Worm (Caenorhabditis elegans) whole organism, L3 larva: Measurements from ENCODE around the gene F28H7.8.

Source experiments
- R02D3.7 ChIP-seq: fragments of 150-350 bp; optimal IDR thresholded peaks from 2 replicates; lab custom pipeline; 2014; ENCODE audit warnings: missing biosample characterization, missing genetic modification characterization
- ZK546.5 ChIP-seq: sonication (generic microtip); optimal IDR thresholded peaks from 2 replicates; lab custom pipeline; 2017; ENCODE audit warnings: missing biosample characterization, missing genetic modification characterization
- ama-1 ChIP-seq: fragments of 150-350 bp; optimal IDR thresholded peaks from 2 replicates; lab custom pipeline; 2018
- ceh-28 ChIP-seq: fragments of 150-350 bp; optimal IDR thresholded peaks from 2 replicates; lab custom pipeline; 2014; ENCODE audit warnings: missing biosample characterization, missing genetic modification reagents, missing genetic modification characterization
- ceh-82 ChIP-seq: fragments of 150-350 bp; optimal IDR thresholded peaks from 2 replicates; lab custom pipeline; 2014; ENCODE audit warnings: missing biosample characterization, missing genetic modification characterization
- ceh-9 ChIP-seq: sonication (generic microtip); optimal IDR thresholded peaks from 2 replicates; lab custom pipeline; 2018; ENCODE audit warnings: missing biosample characterization, missing genetic modification characterization
- daf-12 ChIP-seq: fragments of 150-350 bp; optimal IDR thresholded peaks from 2 replicates; lab custom pipeline; 2014; ENCODE audit warnings: missing biosample characterization, missing genetic modification reagents, missing genetic modification characterization
- egl-27 ChIP-seq: sonication (generic microtip); optimal IDR thresholded peaks from 4 replicates; lab custom pipeline; 2017; ENCODE audit warnings: missing biosample characterization, missing genetic modification reagents, missing genetic modification characterization
- egl-5 ChIP-seq: fragments of 150-350 bp; optimal IDR thresholded peaks from 2 replicates; lab custom pipeline; 2017; ENCODE audit warnings: missing biosample characterization, missing genetic modification reagents, missing genetic modification characterization, inconsistent platforms
- elt-1 ChIP-seq: fragments of 150-350 bp; optimal IDR thresholded peaks from 2 replicates; lab custom pipeline; 2014; ENCODE audit warnings: missing biosample characterization, missing genetic modification characterization
- elt-2 ChIP-seq: sonication (generic microtip); optimal IDR thresholded peaks from 2 replicates; lab custom pipeline; 2016; ENCODE audit warnings: missing genetic modification reagents, mild to moderate bottlenecking, missing genetic modification characterization, missing compliant biosample characterization
- elt-3 ChIP-seq, 3 experiments: fragments of 150-350 bp in 1 of 3; sonication (generic microtip) in 2 of 3; optimal IDR thresholded peaks; 2 replicates in 2 of 3; 4 replicates in 1 of 3; lab custom pipeline; 2014 to 2017; ENCODE audit warnings: missing biosample characterization in 3 of 3, missing genetic modification characterization in 3 of 3
- fkh-10 ChIP-seq: sonication (generic microtip); optimal IDR thresholded peaks from 2 replicates; lab custom pipeline; 2017; ENCODE audit warnings: missing biosample characterization, missing genetic modification reagents, missing genetic modification characterization
- fos-1 ChIP-seq: fragments of 150-350 bp; optimal IDR thresholded peaks from 2 replicates; lab custom pipeline; 2014; ENCODE audit warnings: missing biosample characterization, missing genetic modification characterization
- hmg-11 ChIP-seq: sonication (generic microtip); optimal IDR thresholded peaks from 2 replicates; lab custom pipeline; 2016; ENCODE audit warnings: missing genetic modification characterization, missing compliant biosample characterization
- jun-1 ChIP-seq: fragments of 150-350 bp; optimal IDR thresholded peaks from 2 replicates; lab custom pipeline; 2014; ENCODE audit warnings: missing biosample characterization, missing genetic modification reagents, missing genetic modification characterization
- lin-15B ChIP-seq: fragments of 150-350 bp; optimal IDR thresholded peaks from 2 replicates; lab custom pipeline; 2014; ENCODE audit warnings: missing biosample characterization, missing genetic modification characterization
- lin-39 ChIP-seq: fragments of 150-350 bp; optimal IDR thresholded peaks from 2 replicates; lab custom pipeline; 2018; ENCODE audit warnings: missing biosample characterization, missing genetic modification reagents, missing genetic modification characterization
- lsy-12 ChIP-seq: sonication (generic microtip); optimal IDR thresholded peaks from 2 replicates; lab custom pipeline; 2016; ENCODE audit warnings: mild to moderate bottlenecking, missing genetic modification characterization, missing compliant biosample characterization
- mdl-1 ChIP-seq: fragments of 150-350 bp; optimal IDR thresholded peaks from 2 replicates; lab custom pipeline; 2014; ENCODE audit warnings: missing biosample characterization, missing genetic modification characterization
- mml-1 ChIP-seq: fragments of 150-350 bp; sonication (generic microtip); optimal IDR thresholded peaks from 3 replicates; lab custom pipeline; 2014; ENCODE audit warnings: missing biosample characterization, missing genetic modification characterization
- nfya-1 ChIP-seq: sonication (generic microtip); optimal IDR thresholded peaks from 2 replicates; lab custom pipeline; 2017; ENCODE audit warnings: missing genetic modification characterization, mild to moderate bottlenecking, missing compliant biosample characterization, antibody characterized with exemption, moderate library complexity; ENCODE audit not compliant: insufficient read depth
- nhr-11 ChIP-seq: fragments of 150-350 bp; optimal IDR thresholded peaks from 2 replicates; lab custom pipeline; 2014; ENCODE audit warnings: missing biosample characterization, missing genetic modification characterization
- nhr-12 ChIP-seq: fragments of 150-350 bp; optimal IDR thresholded peaks from 2 replicates; lab custom pipeline; 2014; ENCODE audit warnings: missing biosample characterization, missing genetic modification characterization
- nhr-23 ChIP-seq: fragments of 150-350 bp; optimal IDR thresholded peaks from 2 replicates; lab custom pipeline; 2014; ENCODE audit warnings: missing biosample characterization, missing genetic modification reagents, missing genetic modification characterization
- nhr-237 ChIP-seq: fragments of 150-350 bp; optimal IDR thresholded peaks from 2 replicates; lab custom pipeline; 2014; ENCODE audit warnings: missing biosample characterization, missing genetic modification characterization
- nhr-25 ChIP-seq: sonication (generic microtip); optimal IDR thresholded peaks from 2 replicates; lab custom pipeline; 2017; ENCODE audit warnings: missing biosample characterization, missing genetic modification characterization
- nhr-28 ChIP-seq: fragments of 150-350 bp; optimal IDR thresholded peaks from 2 replicates; lab custom pipeline; 2014; ENCODE audit warnings: missing biosample characterization, missing genetic modification characterization
- nhr-43 ChIP-seq: sonication (generic microtip); optimal IDR thresholded peaks from 2 replicates; lab custom pipeline; 2016; ENCODE audit warnings: mild to moderate bottlenecking, missing genetic modification characterization, missing compliant biosample characterization; ENCODE audit not compliant: poor library complexity, severe bottlenecking
- nhr-67 ChIP-seq: fragments of 150-350 bp; optimal IDR thresholded peaks from 2 replicates; lab custom pipeline; 2014; ENCODE audit warnings: missing biosample characterization, missing genetic modification characterization
- nhr-76 ChIP-seq: fragments of 150-350 bp; sonication (generic microtip); optimal IDR thresholded peaks from 5 replicates; lab custom pipeline; 2014; ENCODE audit warnings: missing biosample characterization, missing genetic modification characterization
- nhr-77 ChIP-seq: fragments of 150-350 bp; optimal IDR thresholded peaks from 2 replicates; lab custom pipeline; 2014; ENCODE audit warnings: missing biosample characterization, missing genetic modification characterization
- pha-4 ChIP-seq: fragments of 150-350 bp; optimal IDR thresholded peaks from 2 replicates; lab custom pipeline; 2014; ENCODE audit warnings: missing biosample characterization, missing genetic modification reagents, missing genetic modification characterization
- pqm-1 ChIP-seq: fragments of 150-350 bp; optimal IDR thresholded peaks from 2 replicates; lab custom pipeline; 2017; ENCODE audit warnings: missing biosample characterization, missing genetic modification characterization, inconsistent platforms
- sea-2 ChIP-seq: fragments of 150-350 bp; sonication (generic microtip); optimal IDR thresholded peaks from 4 replicates; lab custom pipeline; 2014; ENCODE audit warnings: missing biosample characterization, missing genetic modification reagents, missing genetic modification characterization
- skn-1 ChIP-seq: fragments of 150-350 bp; optimal IDR thresholded peaks from 2 replicates; lab custom pipeline; 2014; ENCODE audit warnings: missing biosample characterization, missing genetic modification characterization
- snpc-4 ChIP-seq: fragments of 150-350 bp; optimal IDR thresholded peaks from 2 replicates; lab custom pipeline; 2014; ENCODE audit warnings: missing biosample characterization, missing genetic modification characterization
- tbx-2 ChIP-seq: sonication (generic microtip); optimal IDR thresholded peaks from 2 replicates; lab custom pipeline; 2016; ENCODE audit warnings: mild to moderate bottlenecking, missing genetic modification characterization, missing compliant biosample characterization
- unc-62 ChIP-seq: fragments of 150-350 bp; sonication (generic microtip); optimal IDR thresholded peaks from 4 replicates; lab custom pipeline; 2014; ENCODE audit warnings: missing biosample characterization, missing genetic modification reagents, missing genetic modification characterization
- zag-1 ChIP-seq: fragments of 150-350 bp; optimal IDR thresholded peaks from 2 replicates; lab custom pipeline; 2014; ENCODE audit warnings: missing biosample characterization, missing genetic modification characterization
- ztf-11 ChIP-seq: fragments of 150-350 bp; optimal IDR thresholded peaks from 2 replicates; lab custom pipeline; 2014; ENCODE audit warnings: missing biosample characterization, missing genetic modification characterization
- ztf-4 ChIP-seq: fragments of 150-350 bp; optimal IDR thresholded peaks from 2 replicates; lab custom pipeline; 2014; ENCODE audit warnings: missing biosample characterization, missing genetic modification characterization

Gene F28H7.8

ce11 chrV:10804374-10804773, 45.6 kb downstream of the F28H7.8 start, which contains the start of gene secs-1:
secs-1 (minus strand) TSS chrV:10804474.
- no peak for TF ChIP-seq mml-1 (tag; lab: Kevin White, UChicago)
- TF ChIP-seq ceh-28 (tag; lab: Kevin White, UChicago): no peak
- TF ChIP-seq nhr-25 (tag; lab: Kevin White, UChicago): no peak
- TF ChIP-seq nhr-76: no peak
- TF ChIP-seq snpc-4 (tag; lab: Kevin White, UChicago): no peak
- no peak for TF ChIP-seq nhr-28 (tag; lab: Kevin White, UChicago)

ce11 chrV:10805934-10806333, 47.2 kb downstream of the F28H7.8 start, which contains the start of gene prp-38:
prp-38 (minus strand) TSS chrV:10806034.
- TF ChIP-seq ceh-28 (tag; lab: Kevin White, UChicago) (no peak), nhr-23 (tag; lab: Kevin White, UChicago) (no peak), sea-2 (no peak), nhr-77 (tag; lab: Kevin White, UChicago) (no peak), nfya-1 (tag; lab: Kevin White, UChicago) (no peak), lin-39 (tag; lab: Kevin White, UChicago) (no peak), elt-3 (tag; optimal IDR thresholded peaks at IDR 0.05; lab: Kevin White, UChicago) (no peak), lsy-12 (no peak), ceh-9 (tag; lab: Kevin White, UChicago) (no peak), R02D3.7 (no peak), ceh-82 (tag; lab: Kevin White, UChicago) (no peak), daf-12 (tag; lab: Kevin White, UChicago) (no peak), jun-1 (tag; lab: Kevin White, UChicago) (no peak), nhr-11 (tag; lab: Kevin White, UChicago) (no peak), mml-1 (tag; lab: Kevin White, UChicago) (no peak), egl-5 (tag; lab: Kevin White, UChicago) (no peak), elt-1 (tag; lab: Kevin White, UChicago) (no peak), nhr-237 (tag; lab: Kevin White, UChicago) (no peak)

ce11 chrV:10807862-10808327, 49.1 kb downstream of the F28H7.8 start, which contains the start of gene plrg-1:
plrg-1 (minus strand) TSS chrV:10807912.
- TF ChIP-seq lsy-12: peak; percentile 82
- TF ChIP-seq R02D3.7: peak; percentile 74
- TF ChIP-seq ceh-82 (tag; lab: Kevin White, UChicago): peak; percentile 72
- peak; percentile 66 for TF ChIP-seq unc-62 (GFP tag; lab: Kevin White, UChicago)
- TF ChIP-seq sea-2: no peak
- peak; percentile 82 for TF ChIP-seq ceh-28 (tag; lab: Kevin White, UChicago)
- no peak for TF ChIP-seq ZK546.5 (tag; lab: Kevin White, UChicago)
- peak; percentile 96 for TF ChIP-seq nhr-43
- peak; percentile 86 for TF ChIP-seq nhr-25 (tag; lab: Kevin White, UChicago)
- peak; percentile 66 for TF ChIP-seq skn-1 (tag; lab: Kevin White, UChicago)
- peak in 1 of 3 experiments; percentile 21 for TF ChIP-seq elt-3 (tag; optimal IDR thresholded peaks at IDR 0.05; lab: Kevin White, UChicago)
- TF ChIP-seq tbx-2 (tag; lab: Kevin White, UChicago): peak; percentile 60
- no peak for TF ChIP-seq fos-1
- TF ChIP-seq elt-1 (tag; lab: Kevin White, UChicago): peak; percentile 52
- TF ChIP-seq egl-27 (tag; lab: Kevin White, UChicago): peak; percentile 41
- peak; percentile 29 for TF ChIP-seq fkh-10
- peak; percentile 90 for TF ChIP-seq snpc-4 (tag; lab: Kevin White, UChicago)
- TF ChIP-seq ztf-4: no peak
- TF ChIP-seq pqm-1 (tag; lab: Kevin White, UChicago): peak; percentile 47
- TF ChIP-seq nhr-67 (tag; lab: Kevin White, UChicago): peak; percentile 36
- peak; percentile 94 for TF ChIP-seq nhr-23 (tag; lab: Kevin White, UChicago)
- TF ChIP-seq hmg-11 (tag; lab: Kevin White, UChicago): peak; percentile 93
- peak; percentile 71 for TF ChIP-seq jun-1 (tag; lab: Kevin White, UChicago)
- TF ChIP-seq lin-39 (tag; lab: Kevin White, UChicago): peak; percentile 89
- no peak for TF ChIP-seq ama-1 (lab: Kevin White, UChicago)
- peak; percentile 92 for TF ChIP-seq pha-4 (tag; lab: Kevin White, UChicago)
- peak; percentile 85 for TF ChIP-seq nfya-1 (tag; lab: Kevin White, UChicago)
- TF ChIP-seq ceh-9 (tag; lab: Kevin White, UChicago): no peak
- TF ChIP-seq elt-2 (tag; lab: Kevin White, UChicago): peak; percentile 79
- TF ChIP-seq nhr-12 (tag; lab: Kevin White, UChicago): no peak
- peak; percentile 92 for TF ChIP-seq lin-15B (tag; lab: Kevin White, UChicago)
- peak; percentile 6 for TF ChIP-seq mdl-1 (tag; lab: Kevin White, UChicago)
- peak; percentile 17 for TF ChIP-seq nhr-77 (tag; lab: Kevin White, UChicago)
- TF ChIP-seq zag-1 (tag; lab: Kevin White, UChicago): peak; percentile 54
- TF ChIP-seq ztf-11 (tag; lab: Kevin White, UChicago): no peak
- TF ChIP-seq egl-5 (tag; lab: Kevin White, UChicago): peak; percentile 92
- TF ChIP-seq nhr-76: peak; percentile 56
